Worm (Caenorhabditis elegans) whole organism, L4/young adult: ENCODE measurements around the gene F26F2.11.

Experiments used
- W03F9.2 ChIP-seq: fragments of 150-350 bp; optimal IDR thresholded peaks from 2 replicates; lab custom pipeline; 2014; ENCODE audit warnings: missing biosample characterization, missing genetic modification characterization
- dao-5 ChIP-seq: sonication (generic microtip); optimal IDR thresholded peaks from 2 replicates; lab custom pipeline; 2016; ENCODE audit warnings: missing genotype, missing genetic modification characterization, moderate library complexity, missing compliant biosample characterization
- him-1 ChIP-seq: sonication (generic microtip); optimal IDR thresholded peaks from 2 replicates; lab custom pipeline; 2016; ENCODE audit warnings: missing genotype, missing genetic modification reagents, missing genetic modification characterization, missing compliant biosample characterization

The F26F2.11 gene

ce11 chrV:20595653-20596052 lies at the start of gene F26F2.11:
Gene F26F2.11 (minus strand): TSS chrV:20595753.
- TF ChIP-seq W03F9.2 (tag; lab: Kevin White, UChicago) (no peak), dao-5 (no peak), him-1 (tag; lab: Kevin White, UChicago) (no peak)

ce11 chrV:20641896-20642295 lies 46.3 kb upstream of the F26F2.11 start, which contains the start of gene srxa-15:
Gene srxa-15 (plus strand): TSS chrV:20642196.
- no peak for TF ChIP-seq dao-5

- TF ChIP-seq dao-5 = no peak
- no peak for TF ChIP-seq W03F9.2 (tag; lab: Kevin White, UChicago)
- TF ChIP-seq him-1 (tag; lab: Kevin White, UChicago) = no peak
These were observed 43.7 kb upstream of the F26F2.11 start, which contains the start of gene srxa-14 for ce11 chrV:20639294-20639693. Gene srxa-14 (plus strand): TSS chrV:20639594.

ce11 chrV:20638344-20638743 lies 42.8 kb upstream of the F26F2.11 start, which contains the start of gene Y44A6B.3:
Gene Y44A6B.3 (minus strand): TSS chrV:20638444.
- TF ChIP-seq him-1 (tag; lab: Kevin White, UChicago) = no peak
- no peak for TF ChIP-seq dao-5
- no peak for TF ChIP-seq W03F9.2 (tag; lab: Kevin White, UChicago)

ce11 chrV:20636855-20637254 lies 41.3 kb upstream of the F26F2.11 start, which contains the start of gene ttr-13:
Gene ttr-13 (minus strand): TSS chrV:20636955.
- no peak for TF ChIP-seq him-1 (tag; lab: Kevin White, UChicago)
- no peak for TF ChIP-seq dao-5
- TF ChIP-seq W03F9.2 (tag; lab: Kevin White, UChicago) = no peak

ce11 chrV:20634330-20634729 lies 38.8 kb upstream of the F26F2.11 start, which contains the start of gene F46B3.16:
Gene F46B3.16 (plus strand): TSS chrV:20634630.
- TF ChIP-seq him-1 (tag; lab: Kevin White, UChicago) (no peak), dao-5 (no peak), W03F9.2 (tag; lab: Kevin White, UChicago) (no peak)

ce11 chrV:20633619-20634018 lies 38.1 kb upstream of the F26F2.11 start, which contains the start of gene F46B3.15:
Gene F46B3.15 (minus strand): TSS chrV:20633719.
- TF ChIP-seq him-1 (tag; lab: Kevin White, UChicago) (no peak), dao-5 (no peak), W03F9.2 (tag; lab: Kevin White, UChicago) (no peak)

ce11 chrV:20631255-20631654 lies 35.7 kb upstream of the F26F2.11 start, which contains the start of gene F46B3.14:
Gene F46B3.14 (minus strand): TSS chrV:20631355.
- TF ChIP-seq dao-5 (no peak), him-1 (tag; lab: Kevin White, UChicago) (no peak), W03F9.2 (tag; lab: Kevin White, UChicago) (no peak)

- TF ChIP-seq dao-5 (no peak), W03F9.2 (tag; lab: Kevin White, UChicago) (no peak), him-1 (tag; lab: Kevin White, UChicago) (no peak)
These were observed 30.6 kb upstream of the F26F2.11 start, which contains the start of the genes F46B3.9 and srz-18 for ce11 chrV:20626043-20626761. Gene F46B3.9 (minus strand): TSS chrV:20626143. Gene srz-18 (plus strand): TSS chrV:20626711.

- no peak for TF ChIP-seq dao-5
These were observed 29.7 kb upstream of the F26F2.11 start for ce11 chrV:20625260-20625659.

ce11 chrV:20623060-20623459 lies 27.5 kb upstream of the F26F2.11 start, which contains the start of gene F46B3.8:
Gene F46B3.8 (minus strand): TSS chrV:20623160.
- TF ChIP-seq W03F9.2 (tag; lab: Kevin White, UChicago) (no peak), dao-5 (no peak), him-1 (tag; lab: Kevin White, UChicago) (no peak)

- TF ChIP-seq W03F9.2 (tag; lab: Kevin White, UChicago) (no peak), him-1 (tag; lab: Kevin White, UChicago) (no peak), dao-5 (no peak)
These were observed 23.1 kb upstream of the F26F2.11 start, which contains the start of gene F46B3.7 for ce11 chrV:20618632-20619031. Gene F46B3.7 (minus strand): TSS chrV:20618732.

- TF ChIP-seq W03F9.2 (tag; lab: Kevin White, UChicago) = no peak
- no peak for TF ChIP-seq him-1 (tag; lab: Kevin White, UChicago)
- no peak for TF ChIP-seq dao-5
These were observed 13.9 kb upstream of the F26F2.11 start, which contains the start of gene grd-2 for ce11 chrV:20609494-20609893. Gene grd-2 (plus strand): TSS chrV:20609794.

- TF ChIP-seq W03F9.2 (tag; lab: Kevin White, UChicago) (no peak), dao-5 (no peak), him-1 (tag; lab: Kevin White, UChicago) (no peak)
These were observed 13.1 kb upstream of the F26F2.11 start, which contains the start of gene ttr-12 for ce11 chrV:20608688-20609087. Gene ttr-12 (minus strand): TSS chrV:20608788.
